Fruit fly (Drosophila melanogaster): ENCODE measurements around the gene mor.

DNA sequence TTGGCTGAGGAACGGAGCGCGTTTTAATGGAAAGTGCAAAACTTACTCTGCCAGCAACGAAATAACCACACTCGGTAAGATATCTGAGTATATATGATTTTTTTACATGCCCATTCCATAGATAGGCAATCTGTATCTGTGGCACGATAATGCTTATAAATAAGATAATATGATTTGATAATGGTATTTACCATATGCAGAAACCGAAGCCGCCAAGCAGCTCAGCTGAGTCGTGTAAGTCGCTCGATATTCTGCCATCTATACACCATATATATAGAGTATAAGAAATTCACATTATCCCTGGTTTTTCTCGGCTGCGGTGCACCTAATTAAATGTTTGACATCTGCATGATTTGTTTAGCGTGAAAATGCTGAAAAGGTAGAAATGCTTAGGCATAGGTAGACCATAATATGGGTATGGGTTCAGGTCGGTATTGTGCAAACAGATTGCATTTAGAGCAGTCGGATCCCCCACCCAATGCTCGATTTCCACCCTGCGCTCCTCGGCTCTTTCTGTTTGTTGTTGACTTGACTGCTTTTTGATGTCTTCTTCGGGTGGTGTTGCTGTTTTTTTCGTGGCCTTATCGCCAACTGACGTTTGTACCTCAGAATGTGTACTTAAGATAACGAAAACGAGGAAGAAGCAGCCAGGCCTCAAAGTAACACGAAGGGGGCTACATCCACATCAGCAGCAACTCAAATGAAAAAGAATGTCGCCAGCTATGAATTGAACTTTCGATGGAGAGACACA is 34.3 kb upstream of the mor start:
- TF ChIP-seq inv (GFP tag; IDR thresholded peaks at IDR 0.05; ENCODE audit: partially characterized antibody) (no peak), CG34422 (GFP tag; IDR thresholded peaks at IDR 0.05) (no peak), slou (GFP tag; optimal IDR thresholded peaks at IDR 0.05) (no peak), Bteb2 (GFP tag; optimal IDR thresholded peaks at IDR 0.05) (no peak), kni (GFP tag; optimal IDR thresholded peaks at IDR 0.05) (peak; percentile 47), CG33557 (GFP tag; optimal IDR thresholded peaks at IDR 0.05) (no peak), Elba2 (GFP tag; optimal IDR thresholded peaks at IDR 0.05) (no peak), CG3847 (GFP tag; IDR thresholded peaks at IDR 0.05) (no peak), CG2202 (tag; optimal IDR thresholded peaks at IDR 0.05) (no peak)

Data from whole organism, embryonic.